Fruit fly (Drosophila melanogaster) whole organism, pupa: ENCODE data around the gene CG13625.
A peak's percentile ranks its signal among the peaks of the same experiment; 100 is the strongest.

Source experiments
- CG10348 ChIP-seq: fragments of 200-800 bp; sonication (Bioruptor generic); IDR thresholded peaks from 2 replicates; pipeline ENCODE4 v1.3.6; 2022; ENCODE audit warnings: missing biosample characterization, missing genetic modification characterization
- CG12605 ChIP-seq: fragments of 200-800 bp; sonication (Bioruptor generic); IDR thresholded peaks from 2 replicates; pipeline ENCODE4 v1.3.6; 2022; ENCODE audit warnings: missing biosample characterization, missing genetic modification characterization
- CG13204 ChIP-seq: fragments of 200-800 bp; sonication (Bioruptor generic); optimal IDR thresholded peaks from 2 replicates; lab custom pipeline; 2018; ENCODE audit warnings: missing biosample characterization, mild to moderate bottlenecking, missing genetic modification characterization, moderate library complexity
- CG14655 ChIP-seq: fragments of 200-800 bp; sonication (Bioruptor generic); optimal IDR thresholded peaks from 3 replicates; lab custom pipeline; 2017; ENCODE audit warnings: mild to moderate bottlenecking, missing biosample characterization, missing genetic modification reagents, missing genetic modification characterization
- CG15710 ChIP-seq: fragments of 200-800 bp; sonication (Bioruptor generic); optimal IDR thresholded peaks from 2 replicates; lab custom pipeline; 2018; ENCODE audit warnings: missing biosample characterization, mild to moderate bottlenecking, missing genetic modification characterization, moderate library complexity
- CG17806 ChIP-seq: fragments of 200-800 bp; sonication (Bioruptor generic); optimal IDR thresholded peaks from 2 replicates; lab custom pipeline; 2018; ENCODE audit warnings: missing biosample characterization, mild to moderate bottlenecking, missing genetic modification characterization, moderate library complexity
- CG32121 ChIP-seq: fragments of 200-800 bp; sonication (Bioruptor generic); IDR thresholded peaks from 2 replicates; pipeline ENCODE4 v1.3.6; 2022; ENCODE audit warnings: missing biosample characterization, missing genetic modification characterization
- CG34367 ChIP-seq: fragments of 200-800 bp; sonication (Bioruptor generic); optimal IDR thresholded peaks from 2 replicates; lab custom pipeline; 2018; ENCODE audit warnings: missing biosample characterization, mild to moderate bottlenecking, missing genetic modification characterization
- CG4496 ChIP-seq: fragments of 200-800 bp; sonication (Bioruptor generic); IDR thresholded peaks from 3 replicates; pipeline ENCODE4 v1.3.6; 2022; ENCODE audit warnings: missing biosample characterization, missing genetic modification characterization
- CG8159 ChIP-seq: fragments of 200-800 bp; sonication (Bioruptor generic); optimal IDR thresholded peaks from 3 replicates; lab custom pipeline; 2018; ENCODE audit warnings: missing biosample characterization, mild to moderate bottlenecking, missing genetic modification characterization, moderate library complexity
- CG8301 ChIP-seq: fragments of 200-800 bp; sonication (Bioruptor generic); optimal IDR thresholded peaks from 2 replicates; lab custom pipeline; 2018; ENCODE audit warnings: missing biosample characterization, mild to moderate bottlenecking, missing genetic modification characterization
- CG9948 ChIP-seq: fragments of 200-800 bp; sonication (Bioruptor generic); optimal IDR thresholded peaks from 2 replicates; lab custom pipeline; 2018; ENCODE audit warnings: missing biosample characterization, mild to moderate bottlenecking, missing genetic modification characterization, moderate library complexity
- D1 ChIP-seq: fragments of 200-800 bp; sonication (Bioruptor generic); optimal IDR thresholded peaks from 2 replicates; lab custom pipeline; 2018; ENCODE audit warnings: missing biosample characterization, mild to moderate bottlenecking, missing genetic modification characterization, moderate library complexity
- EcR ChIP-seq: fragments of 200-800 bp; sonication (Bioruptor generic); optimal IDR thresholded peaks from 3 replicates; lab custom pipeline; 2019; ENCODE audit warnings: missing biosample characterization, missing genetic modification characterization, mild to moderate bottlenecking, moderate library complexity, missing genetic modification reagents
- Ets98B ChIP-seq: fragments of 200-800 bp; sonication (Bioruptor generic); IDR thresholded peaks from 2 replicates; pipeline ENCODE4 v1.3.6; 2022; ENCODE audit warnings: missing biosample characterization, missing genetic modification characterization
- Pif1A ChIP-seq: fragments of 200-800 bp; sonication (Bioruptor generic); optimal IDR thresholded peaks from 3 replicates; lab custom pipeline; 2016; ENCODE audit warnings: missing biosample characterization, missing genetic modification characterization
- Pif1B ChIP-seq: fragments of 200-800 bp; sonication (Bioruptor generic); optimal IDR thresholded peaks from 3 replicates; lab custom pipeline; 2016; ENCODE audit warnings: missing biosample characterization, missing genetic modification characterization
- Snoo ChIP-seq: fragments of 200-800 bp; sonication (Bioruptor generic); optimal IDR thresholded peaks from 3 replicates; lab custom pipeline; 2017; ENCODE audit warnings: missing biosample characterization, mild to moderate bottlenecking, missing genetic modification characterization, inconsistent platforms
- fd96Ca ChIP-seq: fragments of 200-800 bp; sonication (Bioruptor generic); IDR thresholded peaks from 3 replicates; pipeline ENCODE4 v1.3.6; 2022; ENCODE audit warnings: missing biosample characterization, missing genetic modification characterization
- gl ChIP-seq: fragments of 200-800 bp; sonication (Bioruptor generic); optimal IDR thresholded peaks from 2 replicates; lab custom pipeline; 2018; ENCODE audit warnings: missing biosample characterization, mild to moderate bottlenecking, missing genetic modification characterization
- rn ChIP-seq: fragments of 200-800 bp; sonication (Bioruptor generic); IDR thresholded peaks from 2 replicates; pipeline ENCODE4 v1.3.6; 2022; ENCODE audit warnings: missing biosample characterization, missing genetic modification characterization

CG13625 gene

DNA sequence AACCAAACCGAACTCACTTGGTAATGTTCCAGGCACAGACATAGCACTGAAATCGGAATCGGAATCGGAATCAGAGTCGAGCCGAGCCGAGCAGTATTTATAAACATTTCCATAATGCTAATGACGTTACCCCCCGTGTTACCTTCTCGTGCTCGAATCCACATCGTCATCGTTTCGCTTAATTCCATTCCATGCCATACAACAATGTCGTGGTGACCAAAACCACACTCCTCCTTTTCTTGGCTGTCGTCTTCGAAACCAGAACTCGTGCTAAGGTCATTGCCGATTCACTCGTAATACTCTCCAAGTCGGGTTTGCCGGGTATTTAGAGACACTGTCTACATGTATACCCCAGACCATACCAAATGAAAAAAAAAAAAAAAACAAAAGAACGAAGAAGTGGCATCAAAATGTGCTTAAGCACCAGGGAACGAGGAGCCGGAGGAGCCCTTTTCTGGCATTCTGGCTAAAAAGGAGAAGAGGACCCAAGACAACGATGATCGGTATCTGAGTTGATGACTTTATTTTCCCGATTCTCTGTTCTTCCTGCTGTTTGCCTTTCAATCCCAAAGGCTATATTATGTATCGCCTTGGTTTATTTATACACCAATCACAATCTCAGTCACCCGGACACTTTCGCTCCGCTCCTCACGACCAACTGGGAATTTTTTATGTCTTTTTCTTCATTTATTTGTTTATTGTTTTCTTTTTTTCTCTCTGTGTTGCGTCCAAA is 18.6 kb upstream of the CG13625 start:
- TF ChIP-seq CG8159 (tag; lab: Kevin White, UChicago) (peak; percentile 25), CG8301 (tag; lab: Kevin White, UChicago) (no peak), CG4496 (GFP tag; lab: Robert Waterston, UW) (no peak), gl (peak; percentile 40), CG14655 (peak; percentile 37), Pif1B (GFP tag; lab: Kevin White, UChicago) (peak; percentile 18), CG10348 (GFP tag; lab: Robert Waterston, UW) (no peak), Ets98B (GFP tag; lab: Robert Waterston, UW) (no peak; the same call in 1 of the 2 replicates), CG17806 (tag; lab: Kevin White, UChicago) (peak; percentile 15), fd96Ca (no peak), EcR (GFP tag; lab: Kevin White, UChicago) (peak; percentile 91), Snoo (tag; lab: Kevin White, UChicago) (peak; percentile 48), Pif1A (peak; percentile 40), CG13204 (GFP tag; lab: Kevin White, UChicago) (peak; percentile 48), CG32121 (GFP tag; lab: Robert Waterston, UW) (no peak), CG9948 (tag; lab: Kevin White, UChicago) (peak; percentile 10), CG15710 (tag; lab: Kevin White, UChicago) (peak; percentile 47)

- TF ChIP-seq D1 (tag; lab: Kevin White, UChicago): no peak
- TF ChIP-seq Pif1B (GFP tag; lab: Kevin White, UChicago): no peak
- TF ChIP-seq CG4496 (GFP tag; lab: Robert Waterston, UW): 0 out of 3 replicates have a peak, but pooled peaks have one; percentile 21
Measured at dm6 chr3R:24601069-24601468, 16.1 kb upstream of the CG13625 start.

DNA sequence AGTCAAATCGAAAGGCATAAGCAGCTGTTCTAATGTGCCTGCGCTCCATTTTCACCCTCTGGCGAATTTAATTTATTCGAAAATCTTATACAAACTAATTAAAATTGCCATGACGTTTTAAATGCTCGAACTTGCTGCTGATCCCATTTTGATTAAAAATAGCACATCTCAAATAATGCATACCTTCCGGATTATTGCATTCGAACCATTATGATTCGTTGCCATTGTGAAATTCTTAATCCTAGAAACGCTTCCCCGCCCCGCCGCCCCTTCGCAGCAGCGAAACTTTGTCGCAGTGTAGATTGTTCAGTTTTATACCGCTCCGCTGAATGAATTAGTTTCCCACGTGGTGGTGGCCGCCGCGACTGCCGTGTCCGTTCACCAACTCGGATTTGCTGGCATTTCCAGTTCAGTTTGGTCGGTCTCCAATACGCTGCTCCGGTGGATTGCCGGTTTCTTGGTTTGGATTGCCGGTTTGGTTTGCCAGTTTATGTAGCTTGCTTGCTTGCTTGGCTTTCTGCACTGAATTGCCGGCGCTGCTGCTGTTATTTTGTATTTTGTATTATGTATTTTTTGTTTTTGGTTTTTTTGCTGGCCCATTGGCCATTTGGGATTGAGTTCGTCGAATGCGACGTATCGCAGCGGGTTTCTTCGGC is 13.7 kb upstream of the CG13625 start:
- peak; percentile 58; the same call in 1 of the 3 replicates for TF ChIP-seq fd96Ca
- TF ChIP-seq gl: no peak
- TF ChIP-seq CG17806 (tag; lab: Kevin White, UChicago): peak; percentile 13
- TF ChIP-seq CG10348 (GFP tag; lab: Robert Waterston, UW): no peak
- peak; percentile 26; the same call in 1 of the 2 replicates for TF ChIP-seq CG12605
- TF ChIP-seq Snoo (tag; lab: Kevin White, UChicago): no peak
- TF ChIP-seq CG13204 (GFP tag; lab: Kevin White, UChicago): no peak
- TF ChIP-seq Pif1B (GFP tag; lab: Kevin White, UChicago): peak; percentile 10
- TF ChIP-seq D1 (tag; lab: Kevin White, UChicago): no peak
- TF ChIP-seq CG34367: no peak
- peak; percentile 47; the same call in 1 of the 2 replicates for TF ChIP-seq CG32121 (GFP tag; lab: Robert Waterston, UW)
- TF ChIP-seq CG8301 (tag; lab: Kevin White, UChicago): peak; percentile 52
- peak; percentile 19 for TF ChIP-seq CG9948 (tag; lab: Kevin White, UChicago)
- peak; percentile 8 for TF ChIP-seq CG8159 (tag; lab: Kevin White, UChicago)
- TF ChIP-seq Pif1A: peak; percentile 54
- peak; percentile 59 for TF ChIP-seq CG14655
- no peak for TF ChIP-seq EcR (GFP tag; lab: Kevin White, UChicago)
- TF ChIP-seq CG4496 (GFP tag; lab: Robert Waterston, UW): peak; percentile 55; the same call in 2 of the 3 replicates
- no peak for TF ChIP-seq CG15710 (tag; lab: Kevin White, UChicago)
- TF ChIP-seq Ets98B (GFP tag; lab: Robert Waterston, UW): no peak; the same call in 1 of the 2 replicates
- TF ChIP-seq rn: no peak

- no peak for TF ChIP-seq Ets98B (GFP tag; lab: Robert Waterston, UW)
- no peak for TF ChIP-seq Pif1A
- no peak for TF ChIP-seq gl
- no peak for TF ChIP-seq CG34367
- TF ChIP-seq Pif1B (GFP tag; lab: Kevin White, UChicago): no peak
- no peak for TF ChIP-seq CG14655
- no peak for TF ChIP-seq CG13204 (GFP tag; lab: Kevin White, UChicago)
- no peak for TF ChIP-seq CG10348 (GFP tag; lab: Robert Waterston, UW)
- no peak for TF ChIP-seq EcR (GFP tag; lab: Kevin White, UChicago)
- TF ChIP-seq D1 (tag; lab: Kevin White, UChicago): no peak
Measured at dm6 chr3R:24596881-24597280, 11.9 kb upstream of the CG13625 start.

DNA sequence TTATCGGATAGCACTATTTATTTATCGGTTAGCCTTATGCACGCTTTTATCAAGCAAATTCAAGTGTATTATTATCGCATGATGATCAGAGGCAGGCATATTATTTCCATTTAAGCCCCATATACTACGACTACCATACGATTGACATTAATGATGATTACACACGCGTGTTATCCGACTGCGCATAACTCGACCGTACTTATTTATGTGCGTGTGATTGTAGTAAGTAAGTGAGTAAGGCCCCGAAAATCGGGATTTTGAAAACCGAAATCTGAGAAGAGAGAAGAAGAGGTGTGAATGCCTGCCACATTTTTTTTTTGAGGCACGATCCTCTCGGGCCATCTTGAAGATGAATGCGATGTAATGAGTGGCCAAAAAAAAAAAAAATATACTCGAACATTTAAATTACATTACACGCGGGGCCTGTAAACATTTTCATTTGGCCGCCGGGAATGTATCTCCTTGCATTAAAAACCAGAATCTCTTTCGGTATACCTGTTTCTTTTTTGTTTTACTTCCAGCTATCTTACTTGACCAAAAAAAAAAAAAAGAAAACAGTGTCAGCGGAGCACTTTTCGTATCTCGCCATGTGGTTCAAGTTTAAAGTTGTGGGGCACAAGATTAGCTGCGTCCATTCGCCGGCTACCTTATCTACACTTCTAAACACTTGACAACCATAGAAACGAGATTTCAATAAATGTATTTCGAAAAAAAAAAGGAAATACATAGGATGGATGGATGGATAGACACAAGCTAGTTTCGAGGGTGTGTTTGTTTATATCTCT is 10.6 kb upstream of the CG13625 start:
- TF ChIP-seq EcR (GFP tag; lab: Kevin White, UChicago) (no peak), gl (no peak), CG14655 (no peak), CG15710 (tag; lab: Kevin White, UChicago) (no peak), CG8301 (tag; lab: Kevin White, UChicago) (no peak), CG12605 (no peak; the same call in 1 of the 2 replicates), CG34367 (no peak), fd96Ca (no peak), CG13204 (GFP tag; lab: Kevin White, UChicago) (no peak)
